Fruit fly (Drosophila melanogaster): ENCODE measurements around the gene Nrg.
A peak's percentile ranks its signal among the peaks of the same experiment; 100 is the strongest.

The Nrg gene

DNA sequence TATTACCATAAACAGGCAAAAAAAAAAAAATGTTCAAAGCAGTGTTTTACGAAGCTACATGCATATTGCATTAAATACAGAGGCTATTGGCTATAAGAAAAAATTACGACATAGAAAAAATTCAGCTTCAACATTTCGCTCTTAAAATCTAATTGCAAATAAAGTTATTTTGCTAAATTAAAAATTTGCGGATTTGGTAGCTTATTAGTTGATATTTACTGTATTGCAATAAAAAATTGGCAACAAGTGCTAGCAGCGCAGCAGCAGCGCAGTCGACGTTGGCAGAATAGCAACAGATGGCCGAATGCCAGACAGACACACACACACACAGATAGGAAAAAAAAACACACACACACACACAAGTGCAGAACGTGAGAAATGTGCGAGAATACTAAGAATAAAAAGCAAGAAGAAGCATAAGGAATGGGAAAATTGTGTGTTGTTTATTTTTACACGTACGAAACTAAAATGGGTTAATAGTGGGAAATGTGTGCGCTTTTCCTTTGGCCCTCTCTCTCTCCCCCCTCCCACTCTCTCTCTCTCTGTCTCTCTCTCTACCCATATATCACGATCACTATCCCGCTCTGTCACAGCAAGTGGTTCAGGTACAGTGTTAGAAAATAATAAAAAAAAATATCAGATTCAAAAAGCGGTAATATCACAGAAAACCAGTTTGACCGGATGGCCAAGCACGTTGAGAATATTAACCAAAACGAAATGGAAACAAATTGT, 16.6 kb downstream of the Nrg start (continued):
- TF ChIP-seq dmrt99B (tag; optimal IDR thresholded peaks at IDR 0.05) (peak; percentile 18), sens (GFP tag) (peak; percentile 50), CG10147 (GFP tag; optimal IDR thresholded peaks at IDR 0.05) (peak; percentile 16), row (GFP tag; IDR thresholded peaks at IDR 0.05) (peak; percentile 61), cg (GFP tag; optimal IDR thresholded peaks at IDR 0.05) (peak; percentile 76), sd (tag; optimal IDR thresholded peaks at IDR 0.05) (peak; percentile 43), Hand (GFP tag; optimal IDR thresholded peaks at IDR 0.05) (peak; percentile 10), twi (tag; optimal IDR thresholded peaks at IDR 0.05) (peak; percentile 34), CG4854 (GFP tag; optimal IDR thresholded peaks at IDR 0.05) (no peak)

DNA sequence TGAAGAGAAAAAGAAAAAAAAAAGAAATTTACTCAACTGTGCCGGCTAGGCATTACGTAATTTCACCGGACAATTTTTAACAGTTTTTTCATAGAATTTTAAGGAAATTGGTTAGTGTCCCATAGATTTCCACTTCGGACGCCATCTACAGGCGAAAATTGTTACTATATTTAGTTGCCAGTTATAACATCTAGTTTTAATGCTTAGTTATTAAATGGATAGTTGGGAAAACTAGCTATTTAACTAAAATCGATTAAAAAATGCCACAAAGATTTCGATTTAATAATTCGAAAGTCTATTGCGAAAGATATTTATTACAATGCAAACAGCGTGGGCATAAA, 17.1 kb downstream of the Nrg start:
- no peak for TF ChIP-seq mld (GFP tag; IDR thresholded peaks at IDR 0.05; ENCODE audit: partially characterized antibody)
- no peak for TF ChIP-seq C15 (GFP tag; IDR thresholded peaks at IDR 0.05)
- no peak for TF ChIP-seq CG33213 (GFP tag; optimal IDR thresholded peaks at IDR 0.05)
- no peak for TF ChIP-seq CG10565 (GFP tag; optimal IDR thresholded peaks at IDR 0.05)
- no peak for TF ChIP-seq BtbVII (GFP tag; optimal IDR thresholded peaks at IDR 0.05)
- no peak for TF ChIP-seq Sry-β (GFP tag; optimal IDR thresholded peaks at IDR 0.05)
- TF ChIP-seq CG9437 (GFP tag; optimal IDR thresholded peaks at IDR 0.05), result no peak
- peak; percentile 77 for TF ChIP-seq CTCF (GFP tag; optimal IDR thresholded peaks at IDR 0.05)
- TF ChIP-seq Pdp1 (GFP tag; optimal IDR thresholded peaks at IDR 0.05), result peak in 1 of 2 experiments; percentile 60
- TF ChIP-seq CG11398 (GFP tag; optimal IDR thresholded peaks at IDR 0.05), result no peak
- no peak for TF ChIP-seq CG17186 (GFP tag; optimal IDR thresholded peaks at IDR 0.05)
- TF ChIP-seq dimm (GFP tag; IDR thresholded peaks at IDR 0.05), result no peak
- no peak for TF ChIP-seq CG2199 (GFP tag; IDR thresholded peaks at IDR 0.05)

DNA sequence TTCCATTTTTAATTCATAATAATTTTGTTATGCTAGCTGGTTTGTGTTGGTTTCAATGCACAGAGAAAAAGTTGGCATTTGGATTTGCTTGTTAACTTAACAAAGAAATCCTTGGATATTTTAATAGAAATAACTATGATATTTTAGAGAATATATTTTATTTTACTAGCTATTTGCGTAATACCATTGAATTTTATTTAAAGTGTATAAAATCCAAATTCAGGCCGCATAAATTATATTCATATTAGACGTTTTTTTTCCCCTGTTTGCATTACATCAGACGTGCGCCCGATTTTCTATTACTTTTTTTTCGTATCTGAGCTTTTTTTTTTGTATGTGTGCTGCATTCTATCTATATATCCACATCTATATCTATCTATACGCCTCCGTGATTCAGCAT, 17.6 kb downstream of the Nrg start:
- TF ChIP-seq Xbp1 (GFP tag; optimal IDR thresholded peaks at IDR 0.05) (peak; percentile 9), aop (GFP tag; IDR thresholded peaks at IDR 0.05) (no peak), pan (optimal IDR thresholded peaks at IDR 0.05) (no peak), pan (GFP tag; optimal IDR thresholded peaks at IDR 0.05 in 1 of 2, IDR thresholded peaks at IDR 0.05 in 1 of 2) (peak in 1 of 2 experiments; percentile 43), corto (GFP tag; optimal IDR thresholded peaks at IDR 0.05) (no peak), sisA (GFP tag; IDR thresholded peaks at IDR 0.05) (peak; percentile 13; the same call in 1 of the 2 replicates), chif (GFP tag; optimal IDR thresholded peaks at IDR 0.05) (no peak), scrt (GFP tag; optimal IDR thresholded peaks at IDR 0.05) (no peak), hth (optimal IDR thresholded peaks at IDR 0.05) (no peak), Fer3 (tag; optimal IDR thresholded peaks at IDR 0.05) (no peak), croc (GFP tag; conservative IDR thresholded peaks at IDR 0.05) (no peak), YL-1 (GFP tag; optimal IDR thresholded peaks at IDR 0.05) (no peak), HmgZ (tag; optimal IDR thresholded peaks at IDR 0.05) (no peak), Hand (GFP tag; optimal IDR thresholded peaks at IDR 0.05) (no peak), nmo (GFP tag; optimal IDR thresholded peaks at IDR 0.05) (no peak), CG34376 (GFP tag; optimal IDR thresholded peaks at IDR 0.05) (no peak), HLH3B (GFP tag; IDR thresholded peaks at IDR 0.05) (no peak), phol (tag; optimal IDR thresholded peaks at IDR 0.05) (peak; percentile 35), Camta (GFP tag; optimal IDR thresholded peaks at IDR 0.05) (no peak), CG4820 (GFP tag; optimal IDR thresholded peaks at IDR 0.05) (no peak), chm (GFP tag; IDR thresholded peaks at IDR 0.05) (no peak), CHES-1-like (GFP tag; optimal IDR thresholded peaks at IDR 0.05) (no peak), tap (tag; optimal IDR thresholded peaks at IDR 0.05) (peak; percentile 9), org-1 (GFP tag; optimal IDR thresholded peaks at IDR 0.05) (no peak), CG2712 (tag; optimal IDR thresholded peaks at IDR 0.05) (peak; percentile 38), CG13624 (GFP tag; optimal IDR thresholded peaks at IDR 0.05) (no peak), pho (GFP tag; optimal IDR thresholded peaks at IDR 0.05) (no peak), CG9797 (GFP tag; optimal IDR thresholded peaks at IDR 0.05) (no peak), Dad (GFP tag; optimal IDR thresholded peaks at IDR 0.05) (no peak)
